Worm (Caenorhabditis elegans) whole organism, L1 larva: ENCODE data around the gene clec-129.

Experiments
- F16B12.6 ChIP-seq: fragments of 150-350 bp; optimal IDR thresholded peaks from 2 replicates; lab custom pipeline; 2014; ENCODE audit warnings: missing biosample characterization, missing genetic modification characterization
- ceh-90 ChIP-seq: sonication (generic microtip); optimal IDR thresholded peaks from 2 replicates; lab custom pipeline; 2016; ENCODE audit warnings: missing genetic modification characterization, missing compliant biosample characterization
- dsc-1 ChIP-seq: sonication (generic microtip); optimal IDR thresholded peaks from 2 replicates; lab custom pipeline; 2016; ENCODE audit warnings: mild to moderate bottlenecking, missing genetic modification characterization, missing compliant biosample characterization
- lin-13 ChIP-seq: fragments of 150-350 bp; optimal IDR thresholded peaks from 2 replicates; lab custom pipeline; 2014; ENCODE audit warnings: missing biosample characterization, missing genetic modification reagents, missing genetic modification characterization
- lin-14 ChIP-seq: fragments of 200-800 bp; sonication (Bioruptor generic); optimal IDR thresholded peaks from 2 replicates; lab custom pipeline; 2018; ENCODE audit warnings: mild to moderate bottlenecking, missing genetic modification characterization, moderate library complexity, missing compliant biosample characterization
- lin-15B ChIP-seq: fragments of 150-350 bp; sonication (generic microtip); optimal IDR thresholded peaks from 3 replicates; lab custom pipeline; 2014; ENCODE audit warnings: missing biosample characterization, missing genetic modification characterization
- mdl-1 ChIP-seq, 2 experiments: fragments of 150-350 bp; optimal IDR thresholded peaks; 2 replicates each; lab custom pipeline; 2014 to 2017; ENCODE audit warnings: missing biosample characterization in 2 of 2, missing genetic modification characterization in 2 of 2, inconsistent platforms in 1 of 2
- nhr-11 ChIP-seq: fragments of 150-350 bp; optimal IDR thresholded peaks from 2 replicates; lab custom pipeline; 2014; ENCODE audit warnings: missing biosample characterization, missing genetic modification characterization
- nhr-12 ChIP-seq: sonication (generic microtip); optimal IDR thresholded peaks from 2 replicates; lab custom pipeline; 2017; ENCODE audit warnings: missing biosample characterization, missing genetic modification characterization
- nhr-237 ChIP-seq: fragments of 150-350 bp; optimal IDR thresholded peaks from 2 replicates; lab custom pipeline; 2014; ENCODE audit warnings: missing biosample characterization, missing genetic modification characterization
- sptf-1 ChIP-seq: fragments of 150-350 bp; optimal IDR thresholded peaks from 2 replicates; lab custom pipeline; 2014; ENCODE audit warnings: missing biosample characterization, missing genetic modification characterization
- tlp-1 ChIP-seq: fragments of 150-350 bp; optimal IDR thresholded peaks from 2 replicates; lab custom pipeline; 2014; ENCODE audit warnings: missing biosample characterization, missing genetic modification characterization

DNA sequence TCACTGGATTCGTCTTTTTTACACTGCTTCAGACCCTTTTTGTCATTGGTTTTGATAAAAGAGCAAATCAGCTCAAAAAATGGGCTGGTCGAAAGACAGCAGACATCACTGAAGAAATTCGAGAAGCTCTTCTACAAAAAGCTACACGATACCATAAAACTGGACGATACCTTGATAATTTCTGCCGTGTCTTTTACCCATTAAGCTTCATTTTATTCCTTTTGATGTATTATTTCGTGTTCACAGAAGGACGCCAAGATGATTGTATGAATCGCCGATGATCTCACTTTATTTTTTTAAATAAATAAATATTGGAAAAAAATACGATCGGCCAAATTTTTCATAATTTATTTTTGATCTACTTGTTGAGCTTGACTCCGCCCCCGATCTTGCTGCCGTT is 4.2 kb upstream of the clec-129 start:
- TF ChIP-seq lin-14 (no peak), sptf-1 (tag; lab: Kevin White, UChicago) (no peak), mdl-1 (tag; optimal IDR thresholded peaks at IDR 0.05; lab: Kevin White, UChicago) (no peak), lin-13 (GFP tag; lab: Kevin White, UChicago) (no peak), dsc-1 (tag; lab: Kevin White, UChicago) (no peak), ceh-90 (tag; lab: Kevin White, UChicago) (no peak), F16B12.6 (tag; lab: Kevin White, UChicago) (no peak), nhr-11 (tag; lab: Kevin White, UChicago) (no peak), nhr-237 (tag; lab: Kevin White, UChicago) (no peak), lin-15B (tag; lab: Kevin White, UChicago) (no peak), tlp-1 (tag; lab: Kevin White, UChicago) (no peak), nhr-12 (tag; lab: Kevin White, UChicago) (no peak)
